Worm (Caenorhabditis elegans) whole organism, L3 larva: Measurements from ENCODE around the gene F29A7.4.

Experiments
- ama-1 ChIP-seq: fragments of 150-350 bp; optimal IDR thresholded peaks from 2 replicates; lab custom pipeline; 2018
- ceh-82 ChIP-seq: fragments of 150-350 bp; optimal IDR thresholded peaks from 2 replicates; lab custom pipeline; 2014; ENCODE audit warnings: missing biosample characterization, missing genetic modification characterization
- daf-12 ChIP-seq: fragments of 150-350 bp; optimal IDR thresholded peaks from 2 replicates; lab custom pipeline; 2014; ENCODE audit warnings: missing biosample characterization, missing genetic modification reagents, missing genetic modification characterization
- egl-5 ChIP-seq: fragments of 150-350 bp; optimal IDR thresholded peaks from 2 replicates; lab custom pipeline; 2017; ENCODE audit warnings: missing biosample characterization, missing genetic modification reagents, missing genetic modification characterization, inconsistent platforms
- fkh-10 ChIP-seq: sonication (generic microtip); optimal IDR thresholded peaks from 2 replicates; lab custom pipeline; 2017; ENCODE audit warnings: missing biosample characterization, missing genetic modification reagents, missing genetic modification characterization
- mdl-1 ChIP-seq: fragments of 150-350 bp; optimal IDR thresholded peaks from 2 replicates; lab custom pipeline; 2014; ENCODE audit warnings: missing biosample characterization, missing genetic modification characterization
- nhr-11 ChIP-seq: fragments of 150-350 bp; optimal IDR thresholded peaks from 2 replicates; lab custom pipeline; 2014; ENCODE audit warnings: missing biosample characterization, missing genetic modification characterization
- nhr-28 ChIP-seq: fragments of 150-350 bp; optimal IDR thresholded peaks from 2 replicates; lab custom pipeline; 2014; ENCODE audit warnings: missing biosample characterization, missing genetic modification characterization
- skn-1 ChIP-seq: fragments of 150-350 bp; optimal IDR thresholded peaks from 2 replicates; lab custom pipeline; 2014; ENCODE audit warnings: missing biosample characterization, missing genetic modification characterization
- snpc-4 ChIP-seq: fragments of 150-350 bp; optimal IDR thresholded peaks from 2 replicates; lab custom pipeline; 2014; ENCODE audit warnings: missing biosample characterization, missing genetic modification characterization
- tbx-2 ChIP-seq: sonication (generic microtip); optimal IDR thresholded peaks from 2 replicates; lab custom pipeline; 2016; ENCODE audit warnings: mild to moderate bottlenecking, missing genetic modification characterization, missing compliant biosample characterization
- ztf-4 ChIP-seq: fragments of 150-350 bp; optimal IDR thresholded peaks from 2 replicates; lab custom pipeline; 2014; ENCODE audit warnings: missing biosample characterization, missing genetic modification characterization

- no peak for TF ChIP-seq egl-5 (tag; lab: Kevin White, UChicago)
- no peak for TF ChIP-seq nhr-28 (tag; lab: Kevin White, UChicago)
- TF ChIP-seq ceh-82 (tag; lab: Kevin White, UChicago): no peak
- TF ChIP-seq skn-1: no peak
- TF ChIP-seq tbx-2 (tag; lab: Kevin White, UChicago): no peak
- TF ChIP-seq ztf-4 (tag; lab: Kevin White, UChicago): no peak
- TF ChIP-seq ama-1 (lab: Kevin White, UChicago): no peak
- no peak for TF ChIP-seq nhr-11 (tag; lab: Kevin White, UChicago)
- no peak for TF ChIP-seq mdl-1 (tag; lab: Kevin White, UChicago)
- TF ChIP-seq daf-12 (tag; lab: Kevin White, UChicago): no peak
- no peak for TF ChIP-seq snpc-4 (tag; lab: Kevin White, UChicago)
- TF ChIP-seq fkh-10: no peak
Observed at ce11 chrII:2772166-2772565, 22.4 kb downstream of the F29A7.4 start, which contains the start of gene sdz-10.
